Worm (Caenorhabditis elegans) whole organism, L2 larva: ENCODE measurements around the gene ZK180.6.

Experiments used
- ceh-16 ChIP-seq: fragments of 150-350 bp; optimal IDR thresholded peaks from 2 replicates; lab custom pipeline; 2014; ENCODE audit warnings: missing biosample characterization, missing genetic modification characterization
- lsy-2 ChIP-seq, 2 experiments: fragments of 150-350 bp in 1 of 2; sonication (generic microtip) in 1 of 2; optimal IDR thresholded peaks; 2 replicates each; lab custom pipeline; 2014 to 2017; ENCODE audit warnings: missing biosample characterization in 2 of 2, missing genetic modification characterization in 2 of 2

DNA sequence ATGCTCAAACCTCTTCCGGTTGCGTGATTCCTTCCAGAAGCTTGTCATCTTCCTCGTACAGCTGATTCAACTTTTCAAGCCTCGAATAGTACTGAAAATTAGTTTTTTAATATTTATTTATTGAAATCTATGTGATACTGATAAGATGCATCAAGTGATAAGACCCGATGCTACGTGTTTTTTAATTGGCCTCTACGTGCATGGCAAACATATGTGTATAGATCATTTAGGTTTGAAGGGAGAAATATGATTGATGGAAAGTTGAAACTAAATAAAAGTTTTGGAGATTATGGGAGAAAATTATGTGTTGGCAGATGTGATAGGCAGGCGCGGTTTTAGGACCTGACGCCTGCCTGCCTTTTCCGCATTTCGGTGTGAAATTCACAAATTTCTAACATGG is 19.4 kb upstream of the ZK180.6 start:
- TF ChIP-seq lsy-2 (tag; optimal IDR thresholded peaks at IDR 0.05; lab: Kevin White, UChicago) (no peak), ceh-16 (no peak)
